Worm (Caenorhabditis elegans): ENCODE results near the gene slcr-46.1.
"Not testable (repeated sequence)": the region's sequence is repeated elsewhere in the genome, so short reads cannot be mapped to it uniquely, and the experiment has no call there.

slcr-46.1 gene

DNA sequence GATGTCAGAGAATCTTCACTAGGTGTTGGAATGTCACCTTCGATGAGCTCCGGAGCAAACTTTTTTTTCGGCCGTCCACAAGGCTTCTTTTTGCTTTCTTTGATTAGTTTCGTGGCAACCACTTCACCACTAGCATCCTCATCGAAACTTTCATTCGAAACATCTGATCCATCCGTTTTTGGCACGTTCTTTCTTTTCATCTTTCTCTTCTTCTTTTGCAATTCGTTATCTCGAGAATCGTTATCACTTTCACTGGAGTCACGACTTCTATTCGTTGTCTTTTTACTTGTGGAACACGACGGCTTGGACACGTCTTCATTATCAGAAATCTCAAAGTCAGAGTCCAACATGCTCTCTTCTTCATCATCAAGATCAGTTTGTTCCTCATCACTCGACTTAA is 28.0 kb upstream of the slcr-46.1 start:
- TF ChIP-seq aha-1 (tag) (peak; percentile 2), egl-43 (GFP tag; IDR thresholded peaks at IDR 0.05) (no peak), unc-62 (GFP tag; optimal IDR thresholded peaks at IDR 0.05 in 1 of 2) (peak in 1 of 2 experiments; percentile 74), unc-62 (tag; optimal IDR thresholded peaks at IDR 0.05) (no peak)

DNA sequence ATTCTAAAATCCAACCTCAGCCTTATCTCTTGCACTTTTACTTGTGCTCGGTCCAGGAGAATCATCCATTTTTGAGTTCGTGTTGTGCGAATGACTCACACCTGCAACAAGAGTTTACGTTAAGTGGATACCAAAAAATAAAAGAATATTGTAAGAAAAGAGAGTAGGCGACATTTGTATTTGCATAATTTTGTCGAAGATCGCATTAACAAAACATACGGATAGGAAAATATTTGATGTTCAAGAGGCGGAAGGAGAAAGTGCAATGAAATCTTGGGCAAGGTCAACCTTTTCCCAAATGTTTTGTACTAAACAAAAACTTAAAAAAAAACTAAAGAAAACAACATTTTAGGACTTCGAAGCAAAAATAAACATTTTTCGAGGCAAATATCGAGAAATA is 26.3 kb upstream of the slcr-46.1 start, which contains the start of gene spat-3:
spat-3 (minus strand) TSS at position 101 of the 400 bp plus-strand sequence.
- TF ChIP-seq ceh-28 (tag; optimal IDR thresholded peaks at IDR 0.05): no peak
- no peak for TF ChIP-seq F49E8.2 (tag; optimal IDR thresholded peaks at IDR 0.05; ENCODE audit: borderline replicate concordance)
- no peak for TF ChIP-seq ceh-20 (GFP tag; IDR thresholded peaks at IDR 0.05)
- TF ChIP-seq ZK337.2 (GFP tag; IDR thresholded peaks at IDR 0.05): no peak
- no peak for TF ChIP-seq F10B5.3 (tag; optimal IDR thresholded peaks at IDR 0.05)
- TF ChIP-seq lin-15B (tag; optimal IDR thresholded peaks at IDR 0.05): no peak
- TF ChIP-seq fos-1 (tag; optimal IDR thresholded peaks at IDR 0.05): no peak

DNA sequence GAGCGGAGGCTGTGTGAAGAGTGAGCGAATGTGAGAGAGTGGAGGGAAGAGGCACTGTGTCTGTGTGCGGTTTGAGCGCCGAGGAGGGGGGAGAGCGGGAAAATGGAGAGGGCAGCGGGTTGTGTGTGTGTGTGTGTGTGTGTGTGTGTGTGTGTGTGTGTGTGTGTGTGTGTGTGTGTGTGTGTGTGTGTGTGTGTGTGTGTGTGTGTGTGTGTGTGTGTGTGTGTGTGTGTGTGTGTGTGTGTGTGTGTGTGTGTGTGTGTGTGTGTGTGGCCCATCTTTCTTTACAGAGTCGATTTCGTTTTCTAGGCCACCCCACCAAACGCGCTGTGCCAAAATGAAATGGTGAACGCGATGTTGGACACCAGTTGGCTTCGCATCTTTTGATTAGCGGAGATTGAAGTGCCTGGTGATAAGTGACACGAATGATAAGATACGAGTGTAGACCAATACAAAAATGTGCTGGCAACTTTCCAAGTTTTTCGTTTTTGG is 25.7 kb upstream of the slcr-46.1 start:
- peak; percentile 94; the same call in 1 of the 2 replicates for TF ChIP-seq pha-4 (GFP tag; IDR thresholded peaks at IDR 0.05)
- TF ChIP-seq pha-4 (tag; optimal IDR thresholded peaks at IDR 0.05): not testable (repeated sequence)
- TF ChIP-seq snpc-1.2 (GFP tag; IDR thresholded peaks at IDR 0.05): peak; percentile 62; the same call in 1 of the 2 replicates
- TF ChIP-seq F37D6.2 (tag; optimal IDR thresholded peaks at IDR 0.05): peak; percentile 63
- peak; percentile 55; the same call in 1 of the 2 replicates for TF ChIP-seq mdt-29 (GFP tag; IDR thresholded peaks at IDR 0.05)
- TF ChIP-seq php-3 (GFP tag; IDR thresholded peaks at IDR 0.05): peak; percentile 76; the same call in 1 of the 2 replicates
- TF ChIP-seq madf-9 (GFP tag; conservative IDR thresholded peaks at IDR 0.05): peak; percentile 86
- TF ChIP-seq tra-1 (GFP tag; IDR thresholded peaks at IDR 0.05): peak; percentile 89
- peak; percentile 93 for TF ChIP-seq T26A8.4 (GFP tag; IDR thresholded peaks at IDR 0.05)
- TF ChIP-seq lin-1 (GFP tag; IDR thresholded peaks at IDR 0.05): peak; percentile 70; the same call in 1 of the 2 replicates
- TF ChIP-seq nhr-28 (tag; optimal IDR thresholded peaks at IDR 0.05): peak; percentile 57
- peak in 1 of 2 experiments; percentile 11 for TF ChIP-seq mdl-1 (tag; optimal IDR thresholded peaks at IDR 0.05)
- TF ChIP-seq nhr-42 (GFP tag; IDR thresholded peaks at IDR 0.05): peak; percentile 91
- TF ChIP-seq duxl-1 (tag; optimal IDR thresholded peaks at IDR 0.05; ENCODE audit: poor library complexity): peak; percentile 26
- peak; percentile 92 for TF ChIP-seq dmd-9 (GFP tag; IDR thresholded peaks at IDR 0.05)
- peak; percentile 24 for TF ChIP-seq spr-1 (tag; optimal IDR thresholded peaks at IDR 0.05)
- TF ChIP-seq nhr-25 (tag; optimal IDR thresholded peaks at IDR 0.05; ENCODE audit: borderline replicate concordance, insufficient read depth): peak; percentile 97
- peak; percentile 88 for TF ChIP-seq dmd-6 (GFP tag; IDR thresholded peaks at IDR 0.05)
- 0 out of 2 replicates have a peak, but pooled peaks have one; percentile 3 for TF ChIP-seq F44E2.7 (GFP tag; IDR thresholded peaks at IDR 0.05)
- peak; percentile 66 for TF ChIP-seq vab-7 (GFP tag; IDR thresholded peaks at IDR 0.05)
- peak; percentile 84 for TF ChIP-seq lin-29 (GFP tag; IDR thresholded peaks at IDR 0.05)
- peak; percentile 76 for TF ChIP-seq rbr-2 (tag; optimal IDR thresholded peaks at IDR 0.05)
- peak; percentile 79 for TF ChIP-seq nhr-102 (tag; optimal IDR thresholded peaks at IDR 0.05)
- TF ChIP-seq nhr-48 (tag; optimal IDR thresholded peaks at IDR 0.05): peak; percentile 56
- peak; percentile 77 for TF ChIP-seq F10B5.3 (tag; optimal IDR thresholded peaks at IDR 0.05)
- peak; percentile 22 for TF ChIP-seq lin-13 (GFP tag; optimal IDR thresholded peaks at IDR 0.05)
- peak; percentile 92 for TF ChIP-seq saeg-2 (GFP tag; IDR thresholded peaks at IDR 0.05)
- peak in 1 of 2 experiments; percentile 35 for TF ChIP-seq lsy-2 (tag; optimal IDR thresholded peaks at IDR 0.05)
- TF ChIP-seq hlh-11 (tag; optimal IDR thresholded peaks at IDR 0.05): peak; percentile 98
- TF ChIP-seq D1046.2 (GFP tag; IDR thresholded peaks at IDR 0.05): peak; percentile 53; the same call in 1 of the 2 replicates
- peak; percentile 88 for TF ChIP-seq spr-3 (GFP tag; optimal IDR thresholded peaks at IDR 0.05)
- peak; percentile 55 for TF ChIP-seq mes-2 (tag; optimal IDR thresholded peaks at IDR 0.05; ENCODE audit: poor library complexity, severe bottlenecking)
- peak in 1 of 2 experiments; percentile 92 for TF ChIP-seq daf-16 (GFP tag; optimal IDR thresholded peaks at IDR 0.05)
- TF ChIP-seq daf-16 (tag; optimal IDR thresholded peaks at IDR 0.05): peak; percentile 22
- TF ChIP-seq gei-8 (GFP tag; optimal IDR thresholded peaks at IDR 0.05): peak; percentile 93
- TF ChIP-seq aha-1 (tag): peak; percentile 97
- peak; percentile 84 for TF ChIP-seq arid-1 (GFP tag; conservative IDR thresholded peaks at IDR 0.05)

All from whole organism, L4 larva.